Worm (Caenorhabditis elegans): Measurements from ENCODE around the gene Y69A2AR.31.

ce11 chrIV:2601988-2602861 lies 61.6 kb downstream of the Y69A2AR.31 start:
- TF ChIP-seq nhr-12 (tag; optimal IDR thresholded peaks at IDR 0.05) (peak; percentile 42), egl-27 (tag; optimal IDR thresholded peaks at IDR 0.05) (peak; percentile 96), nhr-237 (tag; optimal IDR thresholded peaks at IDR 0.05) (no peak)

Measured in whole organism, L2 larva.